Worm (Caenorhabditis elegans) whole organism, L4 larva: ENCODE measurements around the gene zzz-1.

Experiments used
- F26F4.8 ChIP-seq: fragments of 200-800 bp; sonication (Bioruptor generic); conservative IDR thresholded peaks from 2 replicates; pipeline ENCODE4 v1.3.6; 2022; ENCODE audit warnings: missing genetic modification characterization, missing compliant biosample characterization
- aha-1 ChIP-seq: fragments of 150-350 bp; peaks from one replicate; lab custom pipeline; 2014; ENCODE audit warnings: missing biosample characterization, missing genetic modification characterization
- arid-1 ChIP-seq: fragments of 200-800 bp; sonication (Bioruptor generic); conservative IDR thresholded peaks from 2 replicates; pipeline ENCODE4 v1.3.6; 2022; ENCODE audit warnings: missing genetic modification reagents, missing genetic modification characterization, missing compliant biosample characterization
- cey-2 ChIP-seq: sonication (generic microtip); optimal IDR thresholded peaks from 3 replicates; lab custom pipeline; 2017; ENCODE audit warnings: missing genetic modification characterization, mild to moderate bottlenecking, missing compliant biosample characterization, antibody characterized with exemption, borderline replicate concordance; ENCODE audit not compliant: insufficient read depth
- daf-16 ChIP-seq, 3 experiments: sonication (generic microtip); optimal IDR thresholded peaks; 2 replicates each; lab custom pipeline; 2016 to 2017; ENCODE audit warnings: missing genetic modification characterization in 3 of 3, missing genetic modification reagents in 3 of 3, mild to moderate bottlenecking in 2 of 3, missing compliant biosample characterization in 2 of 3, missing biosample characterization in 1 of 3, moderate library complexity in 1 of 3
- dmd-6 ChIP-seq: fragments of 200-800 bp; sonication (Bioruptor generic); IDR thresholded peaks from 2 replicates; pipeline ENCODE4 v1.3.6; 2022; ENCODE audit warnings: missing genetic modification reagents, missing genetic modification characterization, missing compliant biosample characterization
- dve-1 ChIP-seq: sonication (generic microtip); optimal IDR thresholded peaks from 2 replicates; lab custom pipeline; 2017; ENCODE audit warnings: antibody characterized with exemption, mild to moderate bottlenecking, missing genetic modification characterization, missing compliant biosample characterization; ENCODE audit not compliant: insufficient read depth
- fos-1 ChIP-seq: fragments of 150-350 bp; optimal IDR thresholded peaks from 2 replicates; lab custom pipeline; 2014; ENCODE audit warnings: missing biosample characterization, missing genetic modification characterization
- gei-8 ChIP-seq: fragments of 200-800 bp; sonication (Bioruptor generic); optimal IDR thresholded peaks from 2 replicates; lab custom pipeline; 2018; ENCODE audit warnings: mild to moderate bottlenecking, missing genetic modification characterization, missing compliant biosample characterization
- hlh-11 ChIP-seq: fragments of 200-800 bp; sonication (Bioruptor generic); optimal IDR thresholded peaks from 2 replicates; lab custom pipeline; 2018; ENCODE audit warnings: mild to moderate bottlenecking, missing genetic modification characterization, missing compliant biosample characterization
- hlh-30 ChIP-seq: sonication (generic microtip); optimal IDR thresholded peaks from 2 replicates; lab custom pipeline; 2017; ENCODE audit warnings: antibody characterized with exemption, mild to moderate bottlenecking, missing genetic modification characterization, missing compliant biosample characterization; ENCODE audit not compliant: insufficient read depth
- hmg-1.1 ChIP-seq: fragments of 200-800 bp; sonication (Bioruptor generic); IDR thresholded peaks from 2 replicates; pipeline ENCODE4 v1.3.6; 2022; ENCODE audit warnings: missing genetic modification reagents, missing genetic modification characterization, missing compliant biosample characterization
- lsy-2 ChIP-seq, 2 experiments: fragments of 150-350 bp in 1 of 2; sonication (generic microtip) in 1 of 2; optimal IDR thresholded peaks; 2 replicates each; lab custom pipeline; 2014 to 2017; ENCODE audit warnings: missing biosample characterization in 2 of 2, missing genetic modification characterization in 2 of 2
- mep-1 ChIP-seq: fragments of 150-350 bp; sonication (generic microtip); optimal IDR thresholded peaks from 3 replicates; lab custom pipeline; 2014; ENCODE audit warnings: missing biosample characterization, missing genetic modification characterization
- mxl-3 ChIP-seq: fragments of 200-800 bp; sonication (Bioruptor generic); optimal IDR thresholded peaks from 2 replicates; lab custom pipeline; 2018; ENCODE audit warnings: mild to moderate bottlenecking, missing genetic modification characterization, missing compliant biosample characterization
- nhr-10 ChIP-seq: fragments of 150-350 bp; optimal IDR thresholded peaks from 2 replicates; lab custom pipeline; 2014; ENCODE audit warnings: missing biosample characterization, missing genetic modification characterization
- nhr-102 ChIP-seq: sonication (generic microtip); optimal IDR thresholded peaks from 2 replicates; lab custom pipeline; 2016; ENCODE audit warnings: mild to moderate bottlenecking, missing genetic modification characterization, moderate library complexity, missing compliant biosample characterization
- nhr-11 ChIP-seq: fragments of 150-350 bp; optimal IDR thresholded peaks from 2 replicates; lab custom pipeline; 2014; ENCODE audit warnings: missing biosample characterization, missing genetic modification characterization
- nhr-28 ChIP-seq: fragments of 150-350 bp; optimal IDR thresholded peaks from 2 replicates; lab custom pipeline; 2014; ENCODE audit warnings: missing biosample characterization, missing genetic modification characterization
- nhr-42 ChIP-seq: fragments of 200-800 bp; sonication (Bioruptor generic); IDR thresholded peaks from 2 replicates; pipeline ENCODE4 v1.3.6; 2022; ENCODE audit warnings: missing genetic modification characterization, missing compliant biosample characterization
- nhr-6 ChIP-seq: fragments of 150-350 bp; optimal IDR thresholded peaks from 2 replicates; lab custom pipeline; 2014; ENCODE audit warnings: missing biosample characterization, missing genetic modification characterization
- pha-4 ChIP-seq, 2 experiments: fragments of 150-350 bp in 1 of 2; fragments of 200-800 bp in 1 of 2; sonication (Bioruptor generic) in 1 of 2; IDR thresholded peaks in 1 of 2; optimal IDR thresholded peaks in 1 of 2; 2 replicates each; pipeline versions ENCODE4 v1.3.6 to Lab custom; 2014 to 2022; ENCODE audit warnings: missing genetic modification characterization in 2 of 2, missing genetic modification reagents in 2 of 2, missing biosample characterization in 1 of 2, missing compliant biosample characterization in 1 of 2
- saeg-2 ChIP-seq: fragments of 200-800 bp; sonication (Bioruptor generic); IDR thresholded peaks from 2 replicates; pipeline ENCODE4 v1.3.6; 2022; ENCODE audit warnings: missing genetic modification reagents, missing genetic modification characterization, missing compliant biosample characterization
- sdz-12 ChIP-seq: fragments of 200-800 bp; sonication (Bioruptor generic); optimal IDR thresholded peaks from 2 replicates; lab custom pipeline; 2018; ENCODE audit warnings: mild to moderate bottlenecking, missing genetic modification characterization, missing compliant biosample characterization
- set-16 ChIP-seq: fragments of 200-800 bp; sonication (Bioruptor generic); IDR thresholded peaks from 2 replicates; pipeline ENCODE4 v1.3.6; 2022; ENCODE audit warnings: missing genetic modification reagents, missing genetic modification characterization, missing compliant biosample characterization
- skn-1 ChIP-seq: fragments of 150-350 bp; optimal IDR thresholded peaks from 2 replicates; lab custom pipeline; 2014; ENCODE audit warnings: missing biosample characterization, missing genetic modification characterization
- snpc-1.2 ChIP-seq: fragments of 200-800 bp; sonication (Bioruptor generic); IDR thresholded peaks from 2 replicates; pipeline ENCODE4 v1.3.6; 2022; ENCODE audit warnings: missing genetic modification reagents, missing genetic modification characterization, missing compliant biosample characterization
- tra-1 ChIP-seq: fragments of 200-800 bp; sonication (Bioruptor generic); IDR thresholded peaks from 2 replicates; pipeline ENCODE4 v1.3.6; 2022; ENCODE audit warnings: missing genetic modification reagents, missing genetic modification characterization, missing compliant biosample characterization
- unc-62 ChIP-seq, 3 experiments: fragments of 150-350 bp in 1 of 3; sonication (generic microtip); optimal IDR thresholded peaks in 2 of 3; peaks in 1 of 3; 1 replicate in 1 of 3; 2 replicates in 2 of 3; lab custom pipeline; 2014 to 2017; ENCODE audit warnings: missing biosample characterization in 3 of 3, missing genetic modification characterization in 3 of 3, missing genetic modification reagents in 3 of 3, missing genotype in 1 of 3

The zzz-1 gene

ce11 chrV:10858340-10858739 is 50.6 kb downstream of the zzz-1 start (continued):
- TF ChIP-seq dmd-6 (GFP tag; lab: Robert Waterston, UW) (peak; percentile 87), mxl-3 (peak; percentile 47), snpc-1.2 (GFP tag; lab: Robert Waterston, UW) (no peak), F26F4.8 (GFP tag; lab: Robert Waterston, UW) (no peak), nhr-6 (peak; percentile 62), sdz-12 (peak; percentile 36), fos-1 (tag; lab: Kevin White, UChicago) (peak; percentile 30), cey-2 (tag; lab: Kevin White, UChicago) (peak; percentile 7), hmg-1.1 (GFP tag; lab: Robert Waterston, UW) (peak; percentile 70; the same call in 1 of the 2 replicates), unc-62 (GFP tag; optimal IDR thresholded peaks at IDR 0.05 in 1 of 2; lab: Kevin White, UChicago) (peak in 1 of 2 experiments; percentile 99), unc-62 (tag; optimal IDR thresholded peaks at IDR 0.05; lab: Kevin White, UChicago) (no peak), dve-1 (tag; lab: Kevin White, UChicago) (peak; percentile 34), nhr-11 (tag; lab: Kevin White, UChicago) (peak; percentile 74)

- peak; percentile 51 for TF ChIP-seq hlh-11 (tag; lab: Kevin White, UChicago)
- peak; percentile 87 for TF ChIP-seq aha-1 (tag; lab: Kevin White, UChicago)
- TF ChIP-seq mep-1 (tag; lab: Kevin White, UChicago): peak; percentile 17
- TF ChIP-seq hlh-30 (tag; lab: Kevin White, UChicago): peak; percentile 15
- peak in 1 of 2 experiments; percentile 9 for TF ChIP-seq lsy-2 (tag; optimal IDR thresholded peaks at IDR 0.05; lab: Kevin White, UChicago)
- TF ChIP-seq dmd-6 (GFP tag; lab: Robert Waterston, UW): peak; percentile 70
- TF ChIP-seq nhr-42 (GFP tag; lab: Robert Waterston, UW): 0 out of 2 replicates have a peak, but pooled peaks have one; percentile 50
- TF ChIP-seq hmg-1.1 (GFP tag; lab: Robert Waterston, UW): peak; percentile 41; the same call in 1 of the 2 replicates
- TF ChIP-seq tra-1: peak; percentile 21; the same call in 1 of the 2 replicates
- no peak for TF ChIP-seq nhr-102 (tag; lab: Kevin White, UChicago)
- TF ChIP-seq skn-1: no peak
- TF ChIP-seq nhr-11 (tag; lab: Kevin White, UChicago): peak; percentile 72
- TF ChIP-seq unc-62 (GFP tag; optimal IDR thresholded peaks at IDR 0.05 in 1 of 2; lab: Kevin White, UChicago): peak in 1 of 2 experiments; percentile 64
- TF ChIP-seq unc-62 (tag; optimal IDR thresholded peaks at IDR 0.05; lab: Kevin White, UChicago): no peak
- no peak for TF ChIP-seq nhr-10 (tag; lab: Kevin White, UChicago)
- TF ChIP-seq set-16: 0 out of 2 replicates have a peak, but pooled peaks have one; percentile 5
- TF ChIP-seq gei-8 (GFP tag; lab: Kevin White, UChicago): peak; percentile 6
- TF ChIP-seq arid-1: no peak
- peak in 1 of 2 experiments; percentile 2 for TF ChIP-seq daf-16 (GFP tag; optimal IDR thresholded peaks at IDR 0.05; lab: Kevin White, UChicago)
- TF ChIP-seq daf-16 (tag; optimal IDR thresholded peaks at IDR 0.05; lab: Kevin White, UChicago): peak; percentile 24
- peak; percentile 56 for TF ChIP-seq nhr-28
- TF ChIP-seq saeg-2 (GFP tag; lab: Robert Waterston, UW): no peak
- peak; percentile 58; the same call in 1 of the 2 replicates for TF ChIP-seq pha-4 (GFP tag; IDR thresholded peaks at IDR 0.05; lab: Robert Waterston, UW)
- TF ChIP-seq pha-4 (tag; optimal IDR thresholded peaks at IDR 0.05; lab: Kevin White, UChicago): no peak
Measured at ce11 chrV:10856901-10857637, 51.9 kb downstream of the zzz-1 start.
